Worm (Caenorhabditis elegans): ENCODE results near the gene W03C9.1.
A peak's percentile ranks its signal among the peaks of the same experiment; 100 is the strongest.

W03C9.1 gene

ce11 chrII:11966602-11967001 lies 4.7 kb upstream of the W03C9.1 start, which contains the start of gene rab-7 (continued):
- TF ChIP-seq Y56A3A.18 (GFP tag; IDR thresholded peaks at IDR 0.05) (no peak), nhr-80 (tag; optimal IDR thresholded peaks at IDR 0.05) (no peak), F23B12.7 (tag; optimal IDR thresholded peaks at IDR 0.05; ENCODE audit: insufficient read depth) (peak; percentile 51), attf-6 (GFP tag; IDR thresholded peaks at IDR 0.05) (0 out of 2 replicates have a peak, but pooled peaks have one; percentile 10), xnd-1 (tag; optimal IDR thresholded peaks at IDR 0.05) (no peak), Y67H2A.10 (GFP tag; conservative IDR thresholded peaks at IDR 0.05) (no peak), F55B11.4 (tag; optimal IDR thresholded peaks at IDR 0.05; ENCODE audit: borderline replicate concordance, insufficient read depth) (no peak), attf-3 (GFP tag; conservative IDR thresholded peaks at IDR 0.05) (no peak), fkh-3 (tag; optimal IDR thresholded peaks at IDR 0.05) (no peak), ceh-58 (GFP tag; IDR thresholded peaks at IDR 0.05) (no peak), atf-7 (tag; optimal IDR thresholded peaks at IDR 0.05) (peak; percentile 63), nfya-1 (tag; optimal IDR thresholded peaks at IDR 0.05; ENCODE audit: borderline replicate concordance, insufficient read depth) (no peak), him-1 (tag; optimal IDR thresholded peaks at IDR 0.05) (no peak), ZK185.1 (tag; optimal IDR thresholded peaks at IDR 0.05; ENCODE audit: poor library complexity, severe bottlenecking) (no peak), lin-26 (GFP tag; IDR thresholded peaks at IDR 0.05) (no peak), ztf-25 (GFP tag; IDR thresholded peaks at IDR 0.05) (no peak), B0261.1 (tag; optimal IDR thresholded peaks at IDR 0.05) (no peak), sptf-2 (GFP tag; optimal IDR thresholded peaks at IDR 0.05) (no peak), T26A5.8 (tag; optimal IDR thresholded peaks at IDR 0.05) (no peak), nhr-120 (GFP tag; IDR thresholded peaks at IDR 0.05) (no peak), ztf-22 (GFP tag; optimal IDR thresholded peaks at IDR 0.05) (peak; percentile 39), C17E4.6 (GFP tag; IDR thresholded peaks at IDR 0.05) (no peak), Y53G8AR.9 (GFP tag; conservative IDR thresholded peaks at IDR 0.05) (peak; percentile 42; the same call in 1 of the 2 replicates), F33H1.4 (GFP tag; IDR thresholded peaks at IDR 0.05) (0 out of 2 replicates have a peak, but pooled peaks have one; percentile 15), zfh-2 (GFP tag; conservative IDR thresholded peaks at IDR 0.05) (no peak), unc-130 (GFP tag; optimal IDR thresholded peaks at IDR 0.05) (no peak), attf-5 (GFP tag; optimal IDR thresholded peaks at IDR 0.05) (no peak), K11D2.4 (GFP tag; IDR thresholded peaks at IDR 0.05) (no peak), Y95B8A.8 (GFP tag; IDR thresholded peaks at IDR 0.05) (no peak), snpc-3.4 (tag; optimal IDR thresholded peaks at IDR 0.05) (no peak), lin-35 (GFP tag; optimal IDR thresholded peaks at IDR 0.05) (no peak), F22D6.2 (tag; optimal IDR thresholded peaks at IDR 0.05) (no peak), egl-18 (GFP tag; IDR thresholded peaks at IDR 0.05) (no peak), ztf-18 (tag; optimal IDR thresholded peaks at IDR 0.05) (no peak), lsl-1 (GFP tag; optimal IDR thresholded peaks at IDR 0.05) (no peak), hsf-1 (GFP tag; IDR thresholded peaks at IDR 0.05) (no peak; the same call in 1 of the 2 replicates), snpc-1.3 (tag; optimal IDR thresholded peaks at IDR 0.05; ENCODE audit: insufficient read depth) (no peak), ceh-91 (GFP tag; IDR thresholded peaks at IDR 0.05) (no peak), F57A8.1 (GFP tag; optimal IDR thresholded peaks at IDR 0.05) (no peak), bed-1 (GFP tag; IDR thresholded peaks at IDR 0.05) (no peak), chd-7 (tag; optimal IDR thresholded peaks at IDR 0.05) (no peak), hmg-20 (GFP tag; IDR thresholded peaks at IDR 0.05) (no peak), zim-3 (tag; optimal IDR thresholded peaks at IDR 0.05) (no peak), rcor-1 (GFP tag; IDR thresholded peaks at IDR 0.05) (no peak), hlh-12 (tag; optimal IDR thresholded peaks at IDR 0.05) (no peak), F39B2.1 (GFP tag; IDR thresholded peaks at IDR 0.05) (0 out of 2 replicates have a peak, but pooled peaks have one; percentile 19), F49E8.2 (tag; optimal IDR thresholded peaks at IDR 0.05; ENCODE audit: insufficient read depth) (peak; percentile 15), ztf-28 (GFP tag; IDR thresholded peaks at IDR 0.05) (no peak)

Data from whole organism, young adult.